Fruit fly (Drosophila melanogaster) ovary, adult (tissue): ENCODE data around the gene CG9205.

Experiments used
- CG17801 ChIP-seq: fragments of 200-800 bp; optimal IDR thresholded peaks from 2 replicates; lab custom pipeline; 2019; ENCODE audit warnings: missing biosample characterization, mild to moderate bottlenecking, missing genetic modification characterization, moderate library complexity; ENCODE audit not compliant: partially characterized antibody

The CG9205 gene

dm6 chr3L:1034190-1034886, at the start of gene CG9205, which contains the start of gene trio:
Gene CG9205 (plus strand): TSS chr3L:1034697.
Gene trio (minus strand): TSS chr3L:1034875.
- no peak for TF ChIP-seq CG17801 (GFP tag; lab: Kevin White, UChicago)

- TF ChIP-seq CG17801 (GFP tag; lab: Kevin White, UChicago) = no peak
These were observed 40.8 kb upstream of the CG9205 start, which contains the start of gene aln for dm6 chr3L:993709-994108. Gene aln (plus strand): TSS chr3L:993983.

- TF ChIP-seq CG17801 (GFP tag; lab: Kevin White, UChicago) = no peak
These were observed 38.8 kb upstream of the CG9205 start for dm6 chr3L:995685-996084.

dm6 chr3L:999990-1000389, 34.5 kb upstream of the CG9205 start:
- TF ChIP-seq CG17801 (GFP tag; lab: Kevin White, UChicago) = no peak

- TF ChIP-seq CG17801 (GFP tag; lab: Kevin White, UChicago) = no peak
These were observed 34.0 kb upstream of the CG9205 start for dm6 chr3L:1000541-1000940.

- TF ChIP-seq CG17801 (GFP tag; lab: Kevin White, UChicago) = no peak
These were observed 28.6 kb upstream of the CG9205 start for dm6 chr3L:1005859-1006258.

dm6 chr3L:1007513-1008459, 26.7 kb upstream of the CG9205 start:
- TF ChIP-seq CG17801 (GFP tag; lab: Kevin White, UChicago) = no peak

- no peak for TF ChIP-seq CG17801 (GFP tag; lab: Kevin White, UChicago)
These were observed 23.5 kb upstream of the CG9205 start for dm6 chr3L:1010969-1011368.

- no peak for TF ChIP-seq CG17801 (GFP tag; lab: Kevin White, UChicago)
These were observed 14.6 kb upstream of the CG9205 start for dm6 chr3L:1019876-1020275.

- TF ChIP-seq CG17801 (GFP tag; lab: Kevin White, UChicago) = no peak
These were observed 12.9 kb upstream of the CG9205 start for dm6 chr3L:1021642-1022041.

dm6 chr3L:1022206-1022605, 12.3 kb upstream of the CG9205 start:
- TF ChIP-seq CG17801 (GFP tag; lab: Kevin White, UChicago) = no peak

dm6 chr3L:1022783-1023182, 11.7 kb upstream of the CG9205 start:
- TF ChIP-seq CG17801 (GFP tag; lab: Kevin White, UChicago) = no peak

- no peak for TF ChIP-seq CG17801 (GFP tag; lab: Kevin White, UChicago)
These were observed 10.8 kb upstream of the CG9205 start for dm6 chr3L:1023728-1024127.

dm6 chr3L:1029610-1030284, 4.8 kb upstream of the CG9205 start:
- TF ChIP-seq CG17801 (GFP tag; lab: Kevin White, UChicago) = no peak
